Worm (Caenorhabditis elegans) whole organism, L3 larva: ENCODE results near the gene lips-12.

Source experiments
- R02D3.7 ChIP-seq: fragments of 150-350 bp; optimal IDR thresholded peaks from 2 replicates; lab custom pipeline; 2014; ENCODE audit warnings: missing biosample characterization, missing genetic modification characterization
- aly-2 ChIP-seq: fragments of 150-350 bp; optimal IDR thresholded peaks from 2 replicates; lab custom pipeline; 2014; ENCODE audit warnings: missing biosample characterization, missing genetic modification characterization
- ama-1 ChIP-seq: fragments of 150-350 bp; optimal IDR thresholded peaks from 2 replicates; lab custom pipeline; 2018
- ceh-16 ChIP-seq: sonication (generic microtip); optimal IDR thresholded peaks from 2 replicates; lab custom pipeline; 2017; ENCODE audit warnings: missing biosample characterization, missing genetic modification characterization
- ceh-9 ChIP-seq: sonication (generic microtip); optimal IDR thresholded peaks from 2 replicates; lab custom pipeline; 2018; ENCODE audit warnings: missing biosample characterization, missing genetic modification characterization
- daf-12 ChIP-seq: fragments of 150-350 bp; optimal IDR thresholded peaks from 2 replicates; lab custom pipeline; 2014; ENCODE audit warnings: missing biosample characterization, missing genetic modification reagents, missing genetic modification characterization
- elt-1 ChIP-seq: fragments of 150-350 bp; optimal IDR thresholded peaks from 2 replicates; lab custom pipeline; 2014; ENCODE audit warnings: missing biosample characterization, missing genetic modification characterization
- elt-2 ChIP-seq: sonication (generic microtip); optimal IDR thresholded peaks from 2 replicates; lab custom pipeline; 2016; ENCODE audit warnings: missing genetic modification reagents, mild to moderate bottlenecking, missing genetic modification characterization, missing compliant biosample characterization
- elt-3 ChIP-seq, 3 experiments: fragments of 150-350 bp in 1 of 3; sonication (generic microtip) in 2 of 3; optimal IDR thresholded peaks; 2 replicates in 2 of 3; 4 replicates in 1 of 3; lab custom pipeline; 2014 to 2017; ENCODE audit warnings: missing biosample characterization in 3 of 3, missing genetic modification characterization in 3 of 3
- fkh-10 ChIP-seq: sonication (generic microtip); optimal IDR thresholded peaks from 2 replicates; lab custom pipeline; 2017; ENCODE audit warnings: missing biosample characterization, missing genetic modification reagents, missing genetic modification characterization
- fkh-2 ChIP-seq: fragments of 150-350 bp; optimal IDR thresholded peaks from 2 replicates; lab custom pipeline; 2014; ENCODE audit warnings: missing biosample characterization, missing genetic modification reagents, missing genetic modification characterization
- hmg-11 ChIP-seq: sonication (generic microtip); optimal IDR thresholded peaks from 2 replicates; lab custom pipeline; 2016; ENCODE audit warnings: missing genetic modification characterization, missing compliant biosample characterization
- lin-15B ChIP-seq: fragments of 150-350 bp; optimal IDR thresholded peaks from 2 replicates; lab custom pipeline; 2014; ENCODE audit warnings: missing biosample characterization, missing genetic modification characterization
- lin-39 ChIP-seq: fragments of 150-350 bp; optimal IDR thresholded peaks from 2 replicates; lab custom pipeline; 2018; ENCODE audit warnings: missing biosample characterization, missing genetic modification reagents, missing genetic modification characterization
- lsy-12 ChIP-seq: sonication (generic microtip); optimal IDR thresholded peaks from 2 replicates; lab custom pipeline; 2016; ENCODE audit warnings: mild to moderate bottlenecking, missing genetic modification characterization, missing compliant biosample characterization
- mdl-1 ChIP-seq: fragments of 150-350 bp; optimal IDR thresholded peaks from 2 replicates; lab custom pipeline; 2014; ENCODE audit warnings: missing biosample characterization, missing genetic modification characterization
- mml-1 ChIP-seq: fragments of 150-350 bp; sonication (generic microtip); optimal IDR thresholded peaks from 3 replicates; lab custom pipeline; 2014; ENCODE audit warnings: missing biosample characterization, missing genetic modification characterization
- nfya-1 ChIP-seq: sonication (generic microtip); optimal IDR thresholded peaks from 2 replicates; lab custom pipeline; 2017; ENCODE audit warnings: missing genetic modification characterization, mild to moderate bottlenecking, missing compliant biosample characterization, antibody characterized with exemption, moderate library complexity; ENCODE audit not compliant: insufficient read depth
- nhr-11 ChIP-seq: fragments of 150-350 bp; optimal IDR thresholded peaks from 2 replicates; lab custom pipeline; 2014; ENCODE audit warnings: missing biosample characterization, missing genetic modification characterization
- nhr-237 ChIP-seq: fragments of 150-350 bp; optimal IDR thresholded peaks from 2 replicates; lab custom pipeline; 2014; ENCODE audit warnings: missing biosample characterization, missing genetic modification characterization
- nhr-25 ChIP-seq: sonication (generic microtip); optimal IDR thresholded peaks from 2 replicates; lab custom pipeline; 2017; ENCODE audit warnings: missing biosample characterization, missing genetic modification characterization
- nhr-28 ChIP-seq: fragments of 150-350 bp; optimal IDR thresholded peaks from 2 replicates; lab custom pipeline; 2014; ENCODE audit warnings: missing biosample characterization, missing genetic modification characterization
- nhr-43 ChIP-seq: sonication (generic microtip); optimal IDR thresholded peaks from 2 replicates; lab custom pipeline; 2016; ENCODE audit warnings: mild to moderate bottlenecking, missing genetic modification characterization, missing compliant biosample characterization; ENCODE audit not compliant: poor library complexity, severe bottlenecking
- nhr-76 ChIP-seq: fragments of 150-350 bp; sonication (generic microtip); optimal IDR thresholded peaks from 5 replicates; lab custom pipeline; 2014; ENCODE audit warnings: missing biosample characterization, missing genetic modification characterization
- nhr-77 ChIP-seq: fragments of 150-350 bp; optimal IDR thresholded peaks from 2 replicates; lab custom pipeline; 2014; ENCODE audit warnings: missing biosample characterization, missing genetic modification characterization
- sea-2 ChIP-seq: fragments of 150-350 bp; sonication (generic microtip); optimal IDR thresholded peaks from 4 replicates; lab custom pipeline; 2014; ENCODE audit warnings: missing biosample characterization, missing genetic modification reagents, missing genetic modification characterization
- skn-1 ChIP-seq: fragments of 150-350 bp; optimal IDR thresholded peaks from 2 replicates; lab custom pipeline; 2014; ENCODE audit warnings: missing biosample characterization, missing genetic modification characterization
- snpc-4 ChIP-seq: fragments of 150-350 bp; optimal IDR thresholded peaks from 2 replicates; lab custom pipeline; 2014; ENCODE audit warnings: missing biosample characterization, missing genetic modification characterization
- tbx-2 ChIP-seq: sonication (generic microtip); optimal IDR thresholded peaks from 2 replicates; lab custom pipeline; 2016; ENCODE audit warnings: mild to moderate bottlenecking, missing genetic modification characterization, missing compliant biosample characterization
- unc-39 ChIP-seq: sonication (generic microtip); optimal IDR thresholded peaks from 4 replicates; lab custom pipeline; 2017; ENCODE audit warnings: missing biosample characterization, missing genetic modification characterization
- zag-1 ChIP-seq: fragments of 150-350 bp; optimal IDR thresholded peaks from 2 replicates; lab custom pipeline; 2014; ENCODE audit warnings: missing biosample characterization, missing genetic modification characterization

Gene lips-12

ce11 chrII:1082859-1083258, 31.2 kb downstream of the lips-12 start, which contains the start of gene K02E7.1:
Gene K02E7.1, plus strand, starts transcription at chrII:1083159.
- no peak for TF ChIP-seq ceh-16 (tag; lab: Kevin White, UChicago)
- TF ChIP-seq fkh-2 (tag; lab: Kevin White, UChicago): no peak
- no peak for TF ChIP-seq lsy-12 (tag; lab: Kevin White, UChicago)
- no peak for TF ChIP-seq zag-1 (tag; lab: Kevin White, UChicago)
- no peak for TF ChIP-seq R02D3.7 (tag; lab: Kevin White, UChicago)
- no peak for TF ChIP-seq elt-2 (tag; lab: Kevin White, UChicago)
- no peak for TF ChIP-seq lin-15B (tag; lab: Kevin White, UChicago)
- TF ChIP-seq mdl-1 (tag; lab: Kevin White, UChicago): no peak
- no peak for TF ChIP-seq nhr-11
- TF ChIP-seq fkh-10 (GFP tag; lab: Kevin White, UChicago): no peak
- no peak for TF ChIP-seq hmg-11 (tag; lab: Kevin White, UChicago)
- TF ChIP-seq unc-39: no peak
- TF ChIP-seq aly-2 (tag; lab: Kevin White, UChicago): no peak
- no peak for TF ChIP-seq sea-2 (GFP tag; lab: Kevin White, UChicago)
- no peak for TF ChIP-seq elt-3 (tag; optimal IDR thresholded peaks at IDR 0.05; lab: Kevin White, UChicago)
- TF ChIP-seq nfya-1: no peak
- TF ChIP-seq, all 47 proteins: peak for 0

ce11 chrII:1075424-1075823, 38.6 kb downstream of the lips-12 start, which contains the start of gene K02E7.11:
Gene K02E7.11, minus strand, starts transcription at chrII:1075524.
- TF ChIP-seq hmg-11 (tag; lab: Kevin White, UChicago) (no peak), unc-39 (no peak), lsy-12 (tag; lab: Kevin White, UChicago) (no peak), nhr-11 (no peak), ama-1 (lab: Kevin White, UChicago) (no peak), nhr-237 (no peak), fkh-10 (GFP tag; lab: Kevin White, UChicago) (no peak), ceh-9 (tag; lab: Kevin White, UChicago) (no peak), nfya-1 (no peak)

DNA sequence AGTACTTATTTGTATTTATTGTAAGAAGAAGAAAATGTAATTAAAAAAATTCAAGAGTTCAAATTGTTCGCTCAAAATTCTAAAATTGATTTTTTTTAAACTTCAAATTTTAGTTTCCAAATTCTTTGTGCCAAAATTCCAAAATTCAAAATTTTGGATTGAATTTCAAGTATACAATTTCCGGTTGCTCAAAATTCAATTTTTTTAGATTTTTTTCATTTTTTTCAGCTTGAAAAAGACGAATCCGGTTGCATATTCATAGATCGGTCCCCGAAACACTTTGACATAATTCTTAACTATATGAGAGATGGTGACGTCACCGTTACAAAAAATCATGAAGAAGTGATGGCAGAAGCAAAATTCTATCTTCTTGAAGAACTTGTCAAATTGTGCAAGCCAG, 41.9 kb downstream of the lips-12 start, which contains the start of gene K02E7.4:
K02E7.4 (plus strand) TSS at position 301 of the 400 bp plus-strand sequence.
- TF ChIP-seq tbx-2 (tag; lab: Kevin White, UChicago) (no peak), mml-1 (tag; lab: Kevin White, UChicago) (no peak), mdl-1 (tag; lab: Kevin White, UChicago) (no peak), snpc-4 (tag; lab: Kevin White, UChicago) (no peak), lin-39 (tag; lab: Kevin White, UChicago) (no peak), nhr-28 (tag; lab: Kevin White, UChicago) (no peak), nhr-76 (no peak), ceh-16 (tag; lab: Kevin White, UChicago) (no peak), skn-1 (tag; lab: Kevin White, UChicago) (no peak), ama-1 (lab: Kevin White, UChicago) (no peak), nhr-77 (no peak)

- TF ChIP-seq ama-1 (lab: Kevin White, UChicago) (no peak), elt-1 (tag; lab: Kevin White, UChicago) (no peak), tbx-2 (tag; lab: Kevin White, UChicago) (no peak), daf-12 (tag; lab: Kevin White, UChicago) (no peak), ceh-9 (tag; lab: Kevin White, UChicago) (no peak), nhr-25 (no peak), mml-1 (tag; lab: Kevin White, UChicago) (no peak), lin-39 (tag; lab: Kevin White, UChicago) (no peak), nhr-43 (tag; lab: Kevin White, UChicago) (no peak)
These were observed 42.6 kb downstream of the lips-12 start for ce11 chrII:1071432-1071831.

- no peak for TF ChIP-seq hmg-11 (tag; lab: Kevin White, UChicago)
- no peak for TF ChIP-seq tbx-2 (tag; lab: Kevin White, UChicago)
- no peak for TF ChIP-seq elt-3 (tag; optimal IDR thresholded peaks at IDR 0.05; lab: Kevin White, UChicago)
- no peak for TF ChIP-seq skn-1 (tag; lab: Kevin White, UChicago)
- no peak for TF ChIP-seq ama-1 (lab: Kevin White, UChicago)
These were observed 43.2 kb downstream of the lips-12 start, which contains the start of gene K02E7.12 for ce11 chrII:1070875-1071274. Gene K02E7.12, plus strand, starts transcription at chrII:1071175.
